Fruit fly (Drosophila melanogaster): ENCODE data around the gene Jhbp15.

DNA sequence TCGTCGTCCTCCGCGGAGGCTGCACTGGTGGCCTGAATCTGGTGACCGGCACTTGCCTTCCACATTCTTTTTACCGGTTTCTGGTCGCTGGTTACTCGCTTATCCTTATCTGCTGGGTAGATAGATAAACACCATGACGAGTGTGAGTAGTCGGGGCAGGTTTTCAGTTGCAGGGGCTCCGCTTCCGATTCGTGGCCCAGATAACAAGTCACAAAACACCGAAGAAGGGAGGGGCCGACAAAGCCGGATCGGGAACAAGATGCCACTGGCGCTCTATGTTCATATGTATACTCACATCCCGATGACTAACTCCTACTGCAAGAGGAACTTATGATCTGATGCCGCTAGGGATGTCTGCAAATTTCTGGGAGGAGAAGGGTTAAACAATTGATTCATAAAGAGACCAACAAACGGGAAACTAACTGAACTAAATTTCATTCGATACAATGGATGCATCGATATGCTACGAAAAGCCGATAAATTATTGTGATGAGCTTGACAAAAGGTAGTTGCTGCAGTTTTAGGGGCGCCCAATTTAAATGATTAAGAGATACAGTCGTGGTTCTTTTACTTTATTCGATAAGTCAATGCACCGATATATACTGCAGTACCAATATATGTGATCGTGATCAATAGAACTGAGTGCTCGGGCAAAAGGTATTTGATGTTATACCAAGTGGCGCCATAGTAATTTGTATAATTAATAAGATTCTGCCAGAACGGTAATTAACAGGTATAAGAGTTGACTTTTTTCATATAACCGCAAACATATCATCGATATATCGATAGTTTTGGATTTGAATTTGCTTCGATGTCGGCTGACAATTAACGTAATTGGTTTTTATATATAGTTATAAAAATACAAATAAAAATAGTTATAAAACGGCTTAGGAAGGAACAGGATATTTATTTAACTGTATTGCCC is 13.5 kb upstream of the Jhbp15 start, which contains the start of gene Cortactin:
- peak in 1 of 2 experiments; percentile 47 for TF ChIP-seq CTCF (optimal IDR thresholded peaks at IDR 0.05)
- no peak for TF ChIP-seq CG8478 (optimal IDR thresholded peaks at IDR 0.05)
